Worm (Caenorhabditis elegans) whole organism, young adult: Measurements from ENCODE around the gene hrde-2.

ENCODE experiments used
- F57C9.4 ChIP-seq: sonication (generic microtip); optimal IDR thresholded peaks from 2 replicates; lab custom pipeline; 2017; ENCODE audit warnings: mild to moderate bottlenecking, missing genetic modification characterization, missing compliant biosample characterization
- ZK185.1 ChIP-seq: sonication (generic microtip); optimal IDR thresholded peaks from 2 replicates; lab custom pipeline; 2016; ENCODE audit warnings: mild to moderate bottlenecking, missing genetic modification characterization, missing compliant biosample characterization; ENCODE audit not compliant: poor library complexity, severe bottlenecking
- ama-1 ChIP-seq, 3 experiments: fragments of 150-350 bp in 1 of 3; sonication (generic microtip) in 2 of 3; optimal IDR thresholded peaks; 2 replicates each; lab custom pipeline; 2014 to 2018; ENCODE audit warnings: missing biosample characterization in 2 of 3, missing genetic modification characterization in 2 of 3, missing genetic modification reagents in 2 of 3
- cebp-2 ChIP-seq: fragments of 200-800 bp; sonication (Bioruptor generic); IDR thresholded peaks from 2 replicates; pipeline ENCODE4 v1.3.6; 2022; ENCODE audit warnings: missing genetic modification characterization, missing compliant biosample characterization
- ceh-100 ChIP-seq: fragments of 200-800 bp; sonication (Bioruptor generic); IDR thresholded peaks from 2 replicates; pipeline ENCODE4 v1.3.6; 2022; ENCODE audit warnings: missing genetic modification reagents, missing genetic modification characterization, missing compliant biosample characterization
- egl-44 ChIP-seq: fragments of 200-800 bp; sonication (Bioruptor generic); IDR thresholded peaks from 2 replicates; pipeline ENCODE4 v1.3.6; 2022; ENCODE audit warnings: missing genetic modification reagents, missing genetic modification characterization, missing compliant biosample characterization
- ets-4 ChIP-seq: fragments of 200-800 bp; sonication (Bioruptor generic); optimal IDR thresholded peaks from 2 replicates; lab custom pipeline; 2018; ENCODE audit warnings: mild to moderate bottlenecking, missing genetic modification characterization, missing compliant biosample characterization
- fkh-3 ChIP-seq: sonication (generic microtip); optimal IDR thresholded peaks from 2 replicates; lab custom pipeline; 2016; ENCODE audit warnings: mild to moderate bottlenecking, missing genetic modification characterization, missing compliant biosample characterization
- lin-35 ChIP-seq, 3 experiments: fragments of 150-350 bp in 2 of 3; sonication (generic microtip) in 1 of 3; optimal IDR thresholded peaks; 2 replicates each; lab custom pipeline; 2014 to 2018; ENCODE audit warnings: missing biosample characterization in 3 of 3, missing genetic modification characterization in 3 of 3, missing genetic modification reagents in 3 of 3
- rec-8 ChIP-seq, 2 experiments: sonication (generic microtip); optimal IDR thresholded peaks; 2 replicates each; lab custom pipeline; 2016; ENCODE audit warnings: mild to moderate bottlenecking in 2 of 2, missing genetic modification characterization in 2 of 2, missing genetic modification reagents in 2 of 2, missing genotype in 2 of 2, missing biosample characterization in 1 of 2, missing compliant biosample characterization in 1 of 2, moderate library complexity in 1 of 2
- repo-1 ChIP-seq: sonication (generic microtip); optimal IDR thresholded peaks from 2 replicates; lab custom pipeline; 2017; ENCODE audit warnings: mild to moderate bottlenecking, missing genetic modification characterization, missing compliant biosample characterization
- snpc-4 ChIP-seq, 5 experiments: fragments of 150-350 bp in 1 of 5; sonication (generic microtip) in 4 of 5; optimal IDR thresholded peaks; 2 replicates each; lab custom pipeline; 2014 to 2018; ENCODE audit warnings: missing genetic modification characterization in 5 of 5, missing biosample characterization in 3 of 5, antibody characterized with exemption in 2 of 5, mild to moderate bottlenecking in 2 of 5, missing compliant biosample characterization in 2 of 5, missing genotype in 2 of 5, moderate library complexity in 2 of 5, missing genetic modification reagents in 1 of 5
- unc-62 ChIP-seq: fragments of 150-350 bp; optimal IDR thresholded peaks from 2 replicates; lab custom pipeline; 2014; ENCODE audit warnings: missing biosample characterization, missing genetic modification reagents, missing genetic modification characterization
- ztf-22 ChIP-seq: fragments of 200-800 bp; sonication (Bioruptor generic); optimal IDR thresholded peaks from 2 replicates; lab custom pipeline; 2018; ENCODE audit warnings: mild to moderate bottlenecking, missing genetic modification characterization, moderate library complexity, missing compliant biosample characterization

DNA sequence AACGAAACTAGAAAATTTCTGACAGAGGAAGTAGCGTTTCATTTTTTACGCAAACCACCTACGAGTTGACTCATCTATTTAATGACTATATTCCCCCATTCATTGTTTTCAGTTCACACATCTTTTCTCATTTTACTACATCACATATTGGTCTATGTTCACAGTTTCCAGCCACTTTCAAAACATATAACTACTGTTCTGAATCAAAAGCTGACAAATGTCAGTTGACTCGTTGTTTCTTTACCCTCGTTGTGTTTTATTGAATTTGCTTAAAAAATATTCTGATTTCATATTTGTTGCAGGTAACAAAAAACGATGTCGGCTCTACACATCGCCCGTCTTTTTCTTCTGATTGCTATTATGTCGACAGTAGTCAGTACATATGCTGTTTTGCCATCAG is 33.8 kb upstream of the hrde-2 start, which contains the start of gene nlp-59:
- TF ChIP-seq F57C9.4 (no peak), cebp-2 (GFP tag; lab: Robert Waterston, UW) (no peak), unc-62 (GFP tag; lab: Kevin White, UChicago) (no peak), ceh-100 (no peak), ZK185.1 (tag; lab: Kevin White, UChicago) (no peak), repo-1 (tag; lab: Kevin White, UChicago) (no peak), ama-1 (optimal IDR thresholded peaks at IDR 0.05; lab: Kevin White, UChicago) (no peak), ama-1 (GFP tag; optimal IDR thresholded peaks at IDR 0.05; lab: Kevin White, UChicago) (no peak), ets-4 (no peak), egl-44 (GFP tag; lab: Robert Waterston, UW) (no peak), rec-8 (tag; optimal IDR thresholded peaks at IDR 0.05; lab: Kevin White, UChicago) (no peak), fkh-3 (no peak), lin-35 (GFP tag; optimal IDR thresholded peaks at IDR 0.05; lab: Kevin White, UChicago) (no peak), ztf-22 (GFP tag; lab: Kevin White, UChicago) (no peak), snpc-4 (GFP tag; optimal IDR thresholded peaks at IDR 0.05; lab: Kevin White, UChicago) (no peak), snpc-4 (tag; optimal IDR thresholded peaks at IDR 0.05; lab: Kevin White, UChicago) (no peak)
